Worm (Caenorhabditis elegans) whole organism, late embryonic: ENCODE measurements around the gene M05D6.5.

ENCODE experiments used
- F13H6.1 ChIP-seq: sonication (generic microtip); optimal IDR thresholded peaks from 2 replicates; lab custom pipeline; 2016; ENCODE audit warnings: missing genetic modification characterization, missing compliant biosample characterization
- K02D7.2 ChIP-seq: sonication (generic microtip); optimal IDR thresholded peaks from 2 replicates; lab custom pipeline; 2017; ENCODE audit warnings: mild to moderate bottlenecking, missing genetic modification characterization, missing compliant biosample characterization
- T23F11.4 ChIP-seq: fragments of 200-800 bp; sonication (Bioruptor generic); optimal IDR thresholded peaks from 2 replicates; lab custom pipeline; 2018; ENCODE audit warnings: mild to moderate bottlenecking, missing genetic modification characterization, missing compliant biosample characterization
- Y22D7AL.16 ChIP-seq: sonication (generic microtip); optimal IDR thresholded peaks from 2 replicates; lab custom pipeline; 2016; ENCODE audit warnings: missing genetic modification characterization, missing compliant biosample characterization
- ama-1 ChIP-seq: fragments of 150-350 bp; optimal IDR thresholded peaks from 2 replicates; lab custom pipeline; 2014
- ceh-18 ChIP-seq: sonication (generic microtip); optimal IDR thresholded peaks from 2 replicates; lab custom pipeline; 2016; ENCODE audit warnings: missing genetic modification characterization, missing compliant biosample characterization
- ceh-2 ChIP-seq: sonication (generic microtip); optimal IDR thresholded peaks from 2 replicates; lab custom pipeline; 2016; ENCODE audit warnings: missing genotype, missing genetic modification characterization, missing compliant biosample characterization
- ceh-24 ChIP-seq: sonication (generic microtip); optimal IDR thresholded peaks from 2 replicates; lab custom pipeline; 2016; ENCODE audit warnings: mild to moderate bottlenecking, missing genetic modification characterization, missing compliant biosample characterization
- ceh-30 ChIP-seq: fragments of 150-350 bp; optimal IDR thresholded peaks from 2 replicates; lab custom pipeline; 2014; ENCODE audit warnings: missing biosample characterization, missing genetic modification characterization
- ceh-48 ChIP-seq: sonication (generic microtip); optimal IDR thresholded peaks from 2 replicates; lab custom pipeline; 2016; ENCODE audit warnings: missing genetic modification characterization, inconsistent platforms, missing compliant biosample characterization
- ceh-6 ChIP-seq: fragments of 200-800 bp; sonication (Bioruptor generic); optimal IDR thresholded peaks from 2 replicates; lab custom pipeline; 2018; ENCODE audit warnings: mild to moderate bottlenecking, missing genetic modification characterization, missing compliant biosample characterization
- dmd-4 ChIP-seq: sonication (generic microtip); optimal IDR thresholded peaks from 2 replicates; lab custom pipeline; 2016; ENCODE audit warnings: borderline replicate concordance, missing genetic modification characterization, missing compliant biosample characterization
- dve-1 ChIP-seq: sonication (generic microtip); optimal IDR thresholded peaks from 2 replicates; lab custom pipeline; 2017; ENCODE audit warnings: antibody characterized with exemption, mild to moderate bottlenecking, missing genetic modification characterization, missing compliant biosample characterization
- elt-2 ChIP-seq: sonication (generic microtip); optimal IDR thresholded peaks from 2 replicates; lab custom pipeline; 2016; ENCODE audit warnings: missing genetic modification reagents, missing genetic modification characterization, missing compliant biosample characterization
- elt-4 ChIP-seq: sonication (generic microtip); optimal IDR thresholded peaks from 2 replicates; lab custom pipeline; 2016; ENCODE audit warnings: missing genetic modification characterization, missing compliant biosample characterization
- eyg-1 ChIP-seq: sonication (generic microtip); optimal IDR thresholded peaks from 2 replicates; lab custom pipeline; 2016; ENCODE audit warnings: missing genotype, missing genetic modification characterization, missing compliant biosample characterization
- fkh-10 ChIP-seq: fragments of 150-350 bp; optimal IDR thresholded peaks from 2 replicates; lab custom pipeline; 2014; ENCODE audit warnings: missing biosample characterization, missing genetic modification reagents, missing genetic modification characterization
- gmeb-2 ChIP-seq: sonication (generic microtip); optimal IDR thresholded peaks from 2 replicates; lab custom pipeline; 2016; ENCODE audit warnings: missing genetic modification characterization, inconsistent platforms, missing compliant biosample characterization
- hlh-13 ChIP-seq: fragments of 200-800 bp; sonication (Bioruptor generic); optimal IDR thresholded peaks from 2 replicates; lab custom pipeline; 2018; ENCODE audit warnings: mild to moderate bottlenecking, missing genetic modification characterization, missing compliant biosample characterization
- hlh-30 ChIP-seq: sonication (generic microtip); optimal IDR thresholded peaks from 2 replicates; lab custom pipeline; 2017; ENCODE audit warnings: antibody characterized with exemption, missing genetic modification characterization, missing compliant biosample characterization; ENCODE audit not compliant: insufficient read depth
- lin-11 ChIP-seq: fragments of 200-800 bp; sonication (Bioruptor generic); optimal IDR thresholded peaks from 2 replicates; lab custom pipeline; 2018; ENCODE audit warnings: mild to moderate bottlenecking, missing genetic modification characterization, missing compliant biosample characterization
- madf-2 ChIP-seq: sonication (generic microtip); optimal IDR thresholded peaks from 2 replicates; lab custom pipeline; 2017; ENCODE audit warnings: missing genetic modification characterization, missing compliant biosample characterization
- mec-3 ChIP-seq: sonication (generic microtip); optimal IDR thresholded peaks from 2 replicates; lab custom pipeline; 2016; ENCODE audit warnings: borderline replicate concordance, missing genetic modification characterization, missing compliant biosample characterization
- nhr-232 ChIP-seq: sonication (generic microtip); optimal IDR thresholded peaks from 2 replicates; lab custom pipeline; 2016; ENCODE audit warnings: missing genetic modification characterization, missing compliant biosample characterization
- npax-4 ChIP-seq: sonication (generic microtip); optimal IDR thresholded peaks from 2 replicates; lab custom pipeline; 2016; ENCODE audit warnings: missing genetic modification characterization, missing compliant biosample characterization
- odd-2 ChIP-seq: sonication (generic microtip); optimal IDR thresholded peaks from 2 replicates; lab custom pipeline; 2017; ENCODE audit warnings: antibody characterized with exemption, mild to moderate bottlenecking, missing genetic modification characterization, missing compliant biosample characterization
- pag-3 ChIP-seq: sonication (generic microtip); optimal IDR thresholded peaks from 2 replicates; lab custom pipeline; 2016; ENCODE audit warnings: missing compliant biosample characterization, missing genetic modification characterization, borderline replicate concordance
- pat-9 ChIP-seq: fragments of 200-800 bp; sonication (Bioruptor generic); optimal IDR thresholded peaks from 2 replicates; lab custom pipeline; 2018; ENCODE audit warnings: mild to moderate bottlenecking, missing genetic modification characterization, moderate library complexity, missing compliant biosample characterization
- pha-2 ChIP-seq: sonication (generic microtip); optimal IDR thresholded peaks from 2 replicates; lab custom pipeline; 2017; ENCODE audit warnings: mild to moderate bottlenecking, missing genetic modification characterization, missing compliant biosample characterization
- pros-1 ChIP-seq: fragments of 150-350 bp; optimal IDR thresholded peaks from 2 replicates; lab custom pipeline; 2014; ENCODE audit warnings: missing biosample characterization, missing genetic modification reagents, missing genetic modification characterization
- rnt-1 ChIP-seq: sonication (generic microtip); optimal IDR thresholded peaks from 2 replicates; lab custom pipeline; 2016; ENCODE audit warnings: missing genetic modification characterization, missing compliant biosample characterization
- sox-2 ChIP-seq: fragments of 200-800 bp; sonication (Bioruptor generic); IDR thresholded peaks from 2 replicates; pipeline ENCODE4 v1.3.6; 2022; ENCODE audit warnings: missing genetic modification reagents, missing genetic modification characterization, missing compliant biosample characterization
- sox-4 ChIP-seq: sonication (generic microtip); optimal IDR thresholded peaks from 2 replicates; lab custom pipeline; 2017; ENCODE audit warnings: mild to moderate bottlenecking, missing genetic modification characterization, inconsistent platforms, missing compliant biosample characterization
- tbx-7 ChIP-seq: sonication (generic microtip); optimal IDR thresholded peaks from 2 replicates; lab custom pipeline; 2016; ENCODE audit warnings: missing genotype, missing genetic modification characterization, missing compliant biosample characterization
- unc-42 ChIP-seq: sonication (generic microtip); optimal IDR thresholded peaks from 2 replicates; lab custom pipeline; 2016; ENCODE audit warnings: missing genotype, missing genetic modification characterization, missing compliant biosample characterization
- unc-55 ChIP-seq: sonication (generic microtip); optimal IDR thresholded peaks from 2 replicates; lab custom pipeline; 2017; ENCODE audit warnings: missing biosample characterization, missing genetic modification reagents, missing genetic modification characterization
- unc-86 ChIP-seq: sonication (generic microtip); optimal IDR thresholded peaks from 2 replicates; lab custom pipeline; 2016; ENCODE audit warnings: missing genetic modification characterization, missing compliant biosample characterization
- zip-5 ChIP-seq: sonication (generic microtip); optimal IDR thresholded peaks from 2 replicates; lab custom pipeline; 2016; ENCODE audit warnings: missing genetic modification characterization, missing compliant biosample characterization
- ztf-16 ChIP-seq: sonication (generic microtip); optimal IDR thresholded peaks from 2 replicates; lab custom pipeline; 2017; ENCODE audit warnings: missing genetic modification characterization, missing compliant biosample characterization

M05D6.5 gene

ce11 chrII:8454513-8454912 lies 27.5 kb downstream of the M05D6.5 start, which contains the start of gene F22B5.5:
TSS of gene F22B5.5 (minus strand) at chrII:8454613.
- TF ChIP-seq elt-2 (tag; lab: Kevin White, UChicago) = no peak

DNA sequence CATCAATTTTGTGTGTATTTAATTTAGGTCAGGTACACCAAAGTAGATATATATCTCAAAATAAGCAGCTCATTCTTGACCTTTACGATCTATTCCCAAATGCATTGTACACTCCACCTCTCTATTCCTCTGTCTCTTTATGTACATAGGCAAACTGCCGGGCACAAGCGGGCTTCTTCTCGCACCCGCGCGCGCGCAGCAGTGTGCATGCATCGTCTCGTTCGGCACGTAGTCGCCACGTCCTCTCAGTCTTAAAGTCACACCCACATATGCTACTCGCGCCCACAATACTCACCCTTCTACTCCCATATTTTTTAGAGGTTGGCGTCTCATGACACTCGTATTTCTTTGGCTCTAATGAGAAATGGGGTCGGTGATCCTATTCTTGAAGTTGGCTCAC lies 30.6 kb downstream of the M05D6.5 start:
- TF ChIP-seq ztf-16 (tag; lab: Kevin White, UChicago) = no peak

ce11 chrII:8450750-8451149 lies 31.3 kb downstream of the M05D6.5 start:
- TF ChIP-seq rnt-1 = no peak
- no peak for TF ChIP-seq unc-55 (GFP tag; lab: Kevin White, UChicago)
- TF ChIP-seq pat-9 = no peak
- no peak for TF ChIP-seq pha-2 (tag; lab: Kevin White, UChicago)
- TF ChIP-seq mec-3 (tag; lab: Kevin White, UChicago) = no peak
- TF ChIP-seq ama-1 = no peak
- TF ChIP-seq dve-1 (tag; lab: Kevin White, UChicago) = no peak
- TF ChIP-seq unc-42 = no peak
- TF ChIP-seq odd-2 (tag; lab: Kevin White, UChicago) = no peak
- no peak for TF ChIP-seq hlh-30 (tag; lab: Kevin White, UChicago)
- no peak for TF ChIP-seq nhr-232
- no peak for TF ChIP-seq madf-2 (tag; lab: Kevin White, UChicago)
- TF ChIP-seq zip-5 (tag; lab: Kevin White, UChicago) = no peak
- TF ChIP-seq pros-1 (tag; lab: Kevin White, UChicago) = no peak
- TF ChIP-seq dmd-4 (tag; lab: Kevin White, UChicago) = no peak
- TF ChIP-seq unc-86 (tag; lab: Kevin White, UChicago) = no peak
- TF ChIP-seq F13H6.1 = no peak
- TF ChIP-seq ceh-2 (tag; lab: Kevin White, UChicago) = no peak

- TF ChIP-seq elt-4 (tag; lab: Kevin White, UChicago) (no peak), pros-1 (tag; lab: Kevin White, UChicago) (no peak), Y22D7AL.16 (no peak), gmeb-2 (no peak)
- TF ChIP-seq, all 69 proteins: peak for 0
Measured at ce11 chrII:8449660-8450118, 32.3 kb downstream of the M05D6.5 start, which contains the start of gene F22B5.4. TSS of gene F22B5.4 (plus strand) at chrII:8449710.

ce11 chrII:8446731-8447130 lies 35.3 kb downstream of the M05D6.5 start, which contains the start of gene cut-3:
TSS of gene cut-3 (minus strand) at chrII:8446831.
- TF ChIP-seq dve-1 (tag; lab: Kevin White, UChicago) = no peak
- no peak for TF ChIP-seq ztf-16 (tag; lab: Kevin White, UChicago)
- no peak for TF ChIP-seq elt-2 (tag; lab: Kevin White, UChicago)
- no peak for TF ChIP-seq ceh-18
- TF ChIP-seq lin-11 (tag; lab: Kevin White, UChicago) = no peak
- no peak for TF ChIP-seq ceh-6 (GFP tag; lab: Kevin White, UChicago)
- no peak for TF ChIP-seq ceh-48 (tag; lab: Kevin White, UChicago)
- TF ChIP-seq elt-4 (tag; lab: Kevin White, UChicago) = no peak
- no peak for TF ChIP-seq unc-86 (tag; lab: Kevin White, UChicago)
- TF ChIP-seq sox-4 (tag; lab: Kevin White, UChicago) = no peak
- no peak for TF ChIP-seq T23F11.4
- TF ChIP-seq sox-2 (GFP tag; lab: Robert Waterston, UW) = no peak

DNA sequence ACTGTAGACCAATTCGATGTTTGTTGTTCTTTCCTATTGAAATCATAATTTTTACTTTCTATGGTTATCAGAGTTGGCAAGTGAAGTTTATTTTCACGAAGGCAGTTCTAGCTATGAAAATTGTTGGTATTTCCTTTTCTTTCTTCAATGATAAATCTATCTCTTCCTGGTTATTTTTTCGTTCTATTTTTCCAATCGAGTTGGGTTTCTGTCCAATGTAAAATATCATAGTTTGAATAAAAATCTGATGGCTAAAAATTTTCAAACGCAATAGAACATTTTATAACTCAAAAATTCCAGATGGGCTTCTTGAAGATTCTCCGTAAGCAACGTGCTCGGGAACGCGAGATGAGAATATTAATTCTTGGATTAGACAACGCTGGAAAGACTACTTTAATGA lies 38.0 kb downstream of the M05D6.5 start, which contains the start of gene evl-20:
Gene evl-20 (plus strand): TSS at position 301 of the 400 bp plus-strand sequence.
- no peak for TF ChIP-seq dmd-4 (tag; lab: Kevin White, UChicago)
- TF ChIP-seq fkh-10 (GFP tag; lab: Kevin White, UChicago) = no peak
- TF ChIP-seq hlh-30 (tag; lab: Kevin White, UChicago) = no peak
- no peak for TF ChIP-seq tbx-7 (tag; lab: Kevin White, UChicago)
- TF ChIP-seq ceh-24 (tag; lab: Kevin White, UChicago) = no peak
- TF ChIP-seq eyg-1 (tag; lab: Kevin White, UChicago) = no peak
- TF ChIP-seq hlh-13 (GFP tag; lab: Kevin White, UChicago) = no peak
- TF ChIP-seq K02D7.2 (tag; lab: Kevin White, UChicago) = no peak
- TF ChIP-seq ceh-30 = no peak
- no peak for TF ChIP-seq ceh-18
- no peak for TF ChIP-seq pag-3 (tag; lab: Kevin White, UChicago)
- TF ChIP-seq ztf-16 (tag; lab: Kevin White, UChicago) = no peak
- TF ChIP-seq madf-2 (tag; lab: Kevin White, UChicago) = no peak
- TF ChIP-seq ceh-6 (GFP tag; lab: Kevin White, UChicago) = no peak
- no peak for TF ChIP-seq npax-4 (tag; lab: Kevin White, UChicago)
- TF ChIP-seq unc-86 (tag; lab: Kevin White, UChicago) = no peak
- no peak for TF ChIP-seq lin-11 (tag; lab: Kevin White, UChicago)
- TF ChIP-seq ceh-2 (tag; lab: Kevin White, UChicago) = no peak
